Fruit fly (Drosophila melanogaster): ENCODE measurements around the gene amx.
A peak's percentile ranks its signal among the peaks of the same experiment; 100 is the strongest.

The amx gene

DNA sequence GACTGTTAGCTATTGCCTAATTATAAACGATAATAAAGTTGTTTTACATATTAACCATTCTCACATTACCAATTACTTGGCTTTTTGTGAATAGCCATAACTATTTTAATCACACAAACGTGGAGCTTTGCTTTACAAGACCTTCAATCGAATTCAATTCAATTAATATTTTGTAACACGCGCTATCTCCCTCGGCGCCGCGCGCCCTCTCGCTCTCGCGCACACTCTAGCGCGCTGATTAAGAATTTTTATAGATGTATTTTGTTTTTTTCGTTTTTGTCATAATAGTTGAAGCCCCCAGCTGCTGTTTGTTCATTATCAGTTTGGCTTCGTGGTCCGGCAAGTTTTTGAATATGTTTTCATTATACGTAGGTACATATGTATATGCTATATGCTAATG lies 46.1 kb downstream of the amx start:
- TF ChIP-seq Ets98B (GFP tag; IDR thresholded peaks at IDR 0.05) (no peak), CG14655 (GFP tag; optimal IDR thresholded peaks at IDR 0.05) (no peak), CG8301 (tag; optimal IDR thresholded peaks at IDR 0.05) (no peak), D1 (tag; optimal IDR thresholded peaks at IDR 0.05) (no peak)

DNA sequence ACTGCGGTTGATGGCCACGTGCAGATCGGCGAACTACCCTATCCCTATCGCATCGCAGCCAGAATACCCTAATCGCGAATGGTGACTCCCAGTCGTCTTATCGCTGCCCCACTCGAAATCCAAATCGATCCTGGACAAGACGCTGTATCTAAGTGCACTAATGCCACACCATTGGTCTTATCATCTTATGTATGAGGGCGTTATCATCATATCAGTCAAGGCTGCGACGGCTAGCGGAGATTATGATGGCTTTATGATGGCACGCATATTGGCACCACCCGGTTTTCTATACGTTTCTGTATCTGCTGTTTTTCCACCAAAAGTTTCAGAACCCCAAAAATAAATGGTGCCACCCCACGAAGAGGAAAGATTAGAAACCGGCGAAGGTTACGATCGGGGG lies 46.9 kb downstream of the amx start:
- TF ChIP-seq CG13204 (GFP tag; optimal IDR thresholded peaks at IDR 0.05) (no peak), CG15710 (tag; optimal IDR thresholded peaks at IDR 0.05) (no peak), gl (tag; optimal IDR thresholded peaks at IDR 0.05) (no peak), Ets98B (GFP tag; IDR thresholded peaks at IDR 0.05) (no peak), D1 (tag; optimal IDR thresholded peaks at IDR 0.05) (no peak), CG9948 (tag; optimal IDR thresholded peaks at IDR 0.05) (no peak), CG10348 (GFP tag; IDR thresholded peaks at IDR 0.05) (no peak), rn (GFP tag; IDR thresholded peaks at IDR 0.05) (no peak), fd96Ca (GFP tag; IDR thresholded peaks at IDR 0.05) (no peak), Pif1A (GFP tag; optimal IDR thresholded peaks at IDR 0.05) (no peak), CG8159 (tag; optimal IDR thresholded peaks at IDR 0.05) (no peak), EcR (GFP tag; optimal IDR thresholded peaks at IDR 0.05) (no peak), CG8301 (tag; optimal IDR thresholded peaks at IDR 0.05) (no peak), CG4496 (GFP tag; IDR thresholded peaks at IDR 0.05) (no peak), Pif1B (GFP tag; optimal IDR thresholded peaks at IDR 0.05) (no peak), CG34367 (tag; optimal IDR thresholded peaks at IDR 0.05) (no peak), CG17806 (tag; optimal IDR thresholded peaks at IDR 0.05) (no peak)

DNA sequence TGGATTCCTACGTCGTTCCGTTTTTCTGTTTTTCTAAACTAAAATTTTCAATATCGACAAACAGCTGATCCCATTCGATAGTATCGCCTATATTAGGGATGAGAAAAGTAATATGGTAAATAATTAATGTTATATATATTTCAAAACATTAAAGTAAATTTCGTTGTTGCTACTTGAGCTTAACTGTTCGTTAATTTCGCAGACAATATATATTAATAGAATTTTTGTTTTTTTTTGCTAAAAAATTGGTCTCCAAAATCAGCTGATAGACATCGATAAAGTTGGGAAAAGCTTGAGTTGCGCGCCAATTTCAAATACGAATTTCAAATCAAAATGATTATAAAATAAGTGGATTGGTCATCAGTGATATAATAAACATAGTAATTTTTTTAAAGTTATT lies 50.8 kb downstream of the amx start, which contains the start of gene CG12118:
CG12118 (minus strand) TSS at position 53 of the 400 bp plus-strand sequence.
- TF ChIP-seq EcR (GFP tag; optimal IDR thresholded peaks at IDR 0.05) = no peak
- TF ChIP-seq CG10348 (GFP tag; IDR thresholded peaks at IDR 0.05) = no peak
- peak; percentile 51 for TF ChIP-seq Snoo (tag; optimal IDR thresholded peaks at IDR 0.05)
- TF ChIP-seq fd96Ca (GFP tag; IDR thresholded peaks at IDR 0.05) = no peak
- peak; percentile 65 for TF ChIP-seq CG8159 (tag; optimal IDR thresholded peaks at IDR 0.05)
- TF ChIP-seq Pif1A (GFP tag; optimal IDR thresholded peaks at IDR 0.05) = peak; percentile 46
- peak; percentile 60 for TF ChIP-seq CG9948 (tag; optimal IDR thresholded peaks at IDR 0.05)
- peak; percentile 64 for TF ChIP-seq CG17806 (tag; optimal IDR thresholded peaks at IDR 0.05)
- TF ChIP-seq CG34367 (tag; optimal IDR thresholded peaks at IDR 0.05) = peak; percentile 57
- TF ChIP-seq Pif1B (GFP tag; optimal IDR thresholded peaks at IDR 0.05) = peak; percentile 56
- TF ChIP-seq Ets98B (GFP tag; IDR thresholded peaks at IDR 0.05) = peak; percentile 45
- peak; percentile 65 for TF ChIP-seq CG15710 (tag; optimal IDR thresholded peaks at IDR 0.05)
- TF ChIP-seq D1 (tag; optimal IDR thresholded peaks at IDR 0.05) = peak; percentile 33
- peak; percentile 71; the same call in 2 of the 3 replicates for TF ChIP-seq CG4496 (GFP tag; IDR thresholded peaks at IDR 0.05)
- no peak for TF ChIP-seq CG12605 (GFP tag; IDR thresholded peaks at IDR 0.05)
- peak; percentile 14 for TF ChIP-seq CG8301 (tag; optimal IDR thresholded peaks at IDR 0.05)
- TF ChIP-seq rn (GFP tag; IDR thresholded peaks at IDR 0.05) = peak; percentile 31; the same call in 1 of the 2 replicates
- no peak for TF ChIP-seq gl (tag; optimal IDR thresholded peaks at IDR 0.05)
- no peak for TF ChIP-seq CG14655 (GFP tag; optimal IDR thresholded peaks at IDR 0.05)
- TF ChIP-seq CG13204 (GFP tag; optimal IDR thresholded peaks at IDR 0.05) = no peak
- peak; percentile 79 for TF ChIP-seq CG32121 (GFP tag; IDR thresholded peaks at IDR 0.05)
